Fruit fly (Drosophila melanogaster): ENCODE measurements around the gene CG4842.

Gene CG4842

dm6 chr3L:16361200-16361815, 6.9 kb upstream of the CG4842 start (continued):
- TF ChIP-seq CG7368 (GFP tag; optimal IDR thresholded peaks at IDR 0.05) (peak; percentile 72), CG4318 (GFP tag; optimal IDR thresholded peaks at IDR 0.05) (peak; percentile 18), Hr38 (GFP tag; optimal IDR thresholded peaks at IDR 0.05) (no peak), Eip93F (GFP tag; optimal IDR thresholded peaks at IDR 0.05) (no peak), Smox (GFP tag; optimal IDR thresholded peaks at IDR 0.05) (peak; percentile 75), CG15336 (GFP tag; IDR thresholded peaks at IDR 0.05) (peak; percentile 47; the same call in 1 of the 2 replicates), CG6276 (GFP tag; optimal IDR thresholded peaks at IDR 0.05) (no peak), fd59A (GFP tag; optimal IDR thresholded peaks at IDR 0.05) (peak; percentile 96), Gug (GFP tag; IDR thresholded peaks at IDR 0.05) (no peak), Hr39 (GFP tag; optimal IDR thresholded peaks at IDR 0.05) (peak; percentile 61), CG8319 (GFP tag; optimal IDR thresholded peaks at IDR 0.05) (peak; percentile 79), CG11762 (GFP tag; optimal IDR thresholded peaks at IDR 0.05; ENCODE audit: insufficient read depth) (peak; percentile 70), OdsH (GFP tag; optimal IDR thresholded peaks at IDR 0.05) (peak; percentile 90), CG16779 (tag; optimal IDR thresholded peaks at IDR 0.05) (peak; percentile 83), CG9139 (GFP tag; optimal IDR thresholded peaks at IDR 0.05) (peak; percentile 93), Sox14 (GFP tag; optimal IDR thresholded peaks at IDR 0.05) (peak; percentile 82), CG1621 (tag; optimal IDR thresholded peaks at IDR 0.05) (peak; percentile 91), Eip75B (GFP tag; optimal IDR thresholded peaks at IDR 0.05) (peak; percentile 89)

dm6 chr3L:16362119-16362653, 6.0 kb upstream of the CG4842 start, which contains the start of gene Cpr72Ea:
Gene Cpr72Ea, plus strand, starts transcription at chr3L:16362603.
- peak; percentile 37 for TF ChIP-seq Ets96B (tag; optimal IDR thresholded peaks at IDR 0.05)
- TF ChIP-seq dsx (GFP tag; optimal IDR thresholded peaks at IDR 0.05; ENCODE audit: poor library complexity, severe bottlenecking), result peak; percentile 46
- TF ChIP-seq topi (GFP tag; optimal IDR thresholded peaks at IDR 0.05), result no peak
- peak; percentile 27 for TF ChIP-seq spab (GFP tag; optimal IDR thresholded peaks at IDR 0.05)
- TF ChIP-seq ss (GFP tag; optimal IDR thresholded peaks at IDR 0.05), result peak; percentile 4 to 36
- no peak for TF ChIP-seq CG8119 (GFP tag; IDR thresholded peaks at IDR 0.05)
- TF ChIP-seq CG1621 (tag; optimal IDR thresholded peaks at IDR 0.05), result no peak
- peak; percentile 31 for TF ChIP-seq Eip78C (GFP tag)
- peak; percentile 52 for TF ChIP-seq CG6808 (GFP tag; optimal IDR thresholded peaks at IDR 0.05)
- TF ChIP-seq CG3032 (tag; optimal IDR thresholded peaks at IDR 0.05), result peak; percentile 66
- no peak for TF ChIP-seq Ets21C (GFP tag; optimal IDR thresholded peaks at IDR 0.05)
- TF ChIP-seq CG10631 (GFP tag; optimal IDR thresholded peaks at IDR 0.05), result peak; percentile 6
- no peak for TF ChIP-seq lz (GFP tag; optimal IDR thresholded peaks at IDR 0.05)
- peak; percentile 14 for TF ChIP-seq fd59A (GFP tag; optimal IDR thresholded peaks at IDR 0.05)
- no peak for TF ChIP-seq Hr38 (GFP tag; optimal IDR thresholded peaks at IDR 0.05)
- TF ChIP-seq esn (GFP tag; optimal IDR thresholded peaks at IDR 0.05), result no peak
- TF ChIP-seq CG7368 (GFP tag; optimal IDR thresholded peaks at IDR 0.05), result no peak

dm6 chr3L:16364182-16364581, 4.0 kb upstream of the CG4842 start:
- peak; percentile 44 for TF ChIP-seq Hr4 (GFP tag; optimal IDR thresholded peaks at IDR 0.05)
- peak; percentile 93 for TF ChIP-seq Eip75B (GFP tag; optimal IDR thresholded peaks at IDR 0.05)
- TF ChIP-seq Met (GFP tag; optimal IDR thresholded peaks at IDR 0.05), result peak; percentile 85
- peak; percentile 75 for TF ChIP-seq salr (GFP tag; optimal IDR thresholded peaks at IDR 0.05)
- TF ChIP-seq Hr39 (GFP tag; optimal IDR thresholded peaks at IDR 0.05), result peak; percentile 75
- peak; percentile 83 for TF ChIP-seq cyc (GFP tag; optimal IDR thresholded peaks at IDR 0.05)
- TF ChIP-seq esn (GFP tag; optimal IDR thresholded peaks at IDR 0.05), result peak; percentile 89
- TF ChIP-seq Hr38 (GFP tag; optimal IDR thresholded peaks at IDR 0.05), result no peak
- peak; percentile 88 for TF ChIP-seq spab (GFP tag; optimal IDR thresholded peaks at IDR 0.05)
- peak; percentile 88 for TF ChIP-seq acj6 (GFP tag; optimal IDR thresholded peaks at IDR 0.05)
- peak; percentile 90 for TF ChIP-seq dsx (GFP tag; optimal IDR thresholded peaks at IDR 0.05; ENCODE audit: poor library complexity, severe bottlenecking)
- TF ChIP-seq dac (GFP tag; optimal IDR thresholded peaks at IDR 0.05), result no peak
- peak; percentile 83 for TF ChIP-seq lz (GFP tag; optimal IDR thresholded peaks at IDR 0.05)
- peak; percentile 63 for TF ChIP-seq Blimp-1 (GFP tag; optimal IDR thresholded peaks at IDR 0.05)
- peak; percentile 86 for TF ChIP-seq achi (GFP tag; optimal IDR thresholded peaks at IDR 0.05)
- TF ChIP-seq CG31627 (GFP tag; optimal IDR thresholded peaks at IDR 0.05), result peak; percentile 78
- peak; percentile 89 for TF ChIP-seq CG34406 (GFP tag; optimal IDR thresholded peaks at IDR 0.05)
- peak; percentile 67 for TF ChIP-seq vri (GFP tag; optimal IDR thresholded peaks at IDR 0.05)
- TF ChIP-seq Ets21C (GFP tag; optimal IDR thresholded peaks at IDR 0.05), result peak; percentile 69
- peak; percentile 74 for TF ChIP-seq CG32006 (GFP tag; optimal IDR thresholded peaks at IDR 0.05)
- peak; percentile 69 for TF ChIP-seq CG15336 (GFP tag; IDR thresholded peaks at IDR 0.05)
- peak; percentile 90 for TF ChIP-seq Ets96B (tag; optimal IDR thresholded peaks at IDR 0.05)
- peak; percentile 66 for TF ChIP-seq Lpt (GFP tag; optimal IDR thresholded peaks at IDR 0.05)
- peak; percentile 91 for TF ChIP-seq topi (GFP tag; optimal IDR thresholded peaks at IDR 0.05)
- TF ChIP-seq CG6792 (GFP tag; optimal IDR thresholded peaks at IDR 0.05), result peak; percentile 86
- peak; percentile 83 for TF ChIP-seq CG8319 (GFP tag; optimal IDR thresholded peaks at IDR 0.05)
